Worm (Caenorhabditis elegans) whole organism, early embryonic: ENCODE measurements around the gene srz-63.

Experiments used
- ama-1 ChIP-seq: fragments of 150-350 bp; optimal IDR thresholded peaks from 2 replicates; lab custom pipeline; 2014
- flt-1 ChIP-seq: fragments of 200-800 bp; sonication (Bioruptor generic); IDR thresholded peaks from 2 replicates; pipeline ENCODE4 v1.3.6; 2022; ENCODE audit warnings: missing genetic modification characterization, missing compliant biosample characterization
- hmbx-1 ChIP-seq: sonication (generic microtip); optimal IDR thresholded peaks from 2 replicates; lab custom pipeline; 2016; ENCODE audit warnings: mild to moderate bottlenecking, missing genetic modification characterization, missing compliant biosample characterization
- hnd-1 ChIP-seq: sonication (generic microtip); optimal IDR thresholded peaks from 2 replicates; lab custom pipeline; 2016; ENCODE audit warnings: missing genetic modification characterization, missing compliant biosample characterization
- scrt-1 ChIP-seq: fragments of 200-800 bp; sonication (Bioruptor generic); IDR thresholded peaks from 2 replicates; pipeline ENCODE4 v1.3.6; 2022; ENCODE audit warnings: missing genetic modification characterization, missing compliant biosample characterization
- tbx-11 ChIP-seq: fragments of 200-800 bp; sonication (Bioruptor generic); IDR thresholded peaks from 2 replicates; pipeline ENCODE4 v1.3.6; 2022; ENCODE audit warnings: missing genetic modification characterization, missing compliant biosample characterization

ce11 chrII:1228943-1229342, 49.5 kb upstream of the srz-63 start:
- TF ChIP-seq scrt-1 (no peak), hnd-1 (no peak), tbx-11 (GFP tag; lab: Robert Waterston, UW) (no peak), flt-1 (GFP tag; lab: Robert Waterston, UW) (no peak), ama-1 (lab: Kevin White, UChicago) (no peak), hmbx-1 (tag; lab: Kevin White, UChicago) (no peak)
